Fruit fly (Drosophila melanogaster): ENCODE data around the gene mRpL55.
A peak's percentile ranks its signal among the peaks of the same experiment; 100 is the strongest.

mRpL55 gene

dm6 chr3R:19105821-19106220 lies 11.1 kb upstream of the mRpL55 start:
- no peak for TF ChIP-seq sage (GFP tag; optimal IDR thresholded peaks at IDR 0.05)
- no peak for TF ChIP-seq sv (GFP tag; optimal IDR thresholded peaks at IDR 0.05)
- TF ChIP-seq lola (GFP tag; optimal IDR thresholded peaks at IDR 0.05), result no peak
- TF ChIP-seq woc (GFP tag; optimal IDR thresholded peaks at IDR 0.05), result no peak
- TF ChIP-seq rgr (GFP tag; optimal IDR thresholded peaks at IDR 0.05), result peak; percentile 24
- peak; percentile 27 for TF ChIP-seq h (GFP tag; optimal IDR thresholded peaks at IDR 0.05)
- no peak for TF ChIP-seq Abd-B (GFP tag; optimal IDR thresholded peaks at IDR 0.05)
- TF ChIP-seq dmrt93B (GFP tag; optimal IDR thresholded peaks at IDR 0.05), result no peak
- no peak for TF ChIP-seq Jra (GFP tag; optimal IDR thresholded peaks at IDR 0.05)
- no peak for TF ChIP-seq GATAd (GFP tag; optimal IDR thresholded peaks at IDR 0.05)
- no peak for TF ChIP-seq Vsx2 (GFP tag; optimal IDR thresholded peaks at IDR 0.05; ENCODE audit: partially characterized antibody)
- peak; percentile 51 for TF ChIP-seq fru (GFP tag; optimal IDR thresholded peaks at IDR 0.05)
- TF ChIP-seq HLH106 (tag; optimal IDR thresholded peaks at IDR 0.05), result peak; percentile 30
- TF ChIP-seq Sp1 (GFP tag; optimal IDR thresholded peaks at IDR 0.05), result peak; percentile 16
- TF ChIP-seq brk (GFP tag; optimal IDR thresholded peaks at IDR 0.05), result no peak
- peak; percentile 5 for TF ChIP-seq Hnf4 (GFP tag; optimal IDR thresholded peaks at IDR 0.05)
- no peak for TF ChIP-seq dsf (GFP tag; optimal IDR thresholded peaks at IDR 0.05; ENCODE audit: borderline replicate concordance)
- no peak for TF ChIP-seq dl (GFP tag; optimal IDR thresholded peaks at IDR 0.05; ENCODE audit: insufficient read depth in 1 of 2, partially characterized antibody in 2 of 2)
- TF ChIP-seq Mio (GFP tag; optimal IDR thresholded peaks at IDR 0.05), result no peak
- TF ChIP-seq Myc (optimal IDR thresholded peaks at IDR 0.05), result no peak
- TF ChIP-seq CG9705 (GFP tag; optimal IDR thresholded peaks at IDR 0.05), result no peak
- TF ChIP-seq N (GFP tag; optimal IDR thresholded peaks at IDR 0.05), result no peak
- TF ChIP-seq pan (optimal IDR thresholded peaks at IDR 0.05), result no peak
- no peak for TF ChIP-seq CrebA (GFP tag; optimal IDR thresholded peaks at IDR 0.05; ENCODE audit: borderline replicate concordance)
- TF ChIP-seq foxo (GFP tag; optimal IDR thresholded peaks at IDR 0.05), result peak in 1 of 2 experiments; percentile 15
- TF ChIP-seq Rel (GFP tag; optimal IDR thresholded peaks at IDR 0.05), result no peak
- no peak for TF ChIP-seq Rel (tag; optimal IDR thresholded peaks at IDR 0.05)
- TF ChIP-seq Dfd (GFP tag; optimal IDR thresholded peaks at IDR 0.05), result no peak
- no peak for TF ChIP-seq Dif (GFP tag; optimal IDR thresholded peaks at IDR 0.05; ENCODE audit: partially characterized antibody)
- TF ChIP-seq CG32264 (GFP tag; optimal IDR thresholded peaks at IDR 0.05), result no peak
- TF ChIP-seq psq (GFP tag; optimal IDR thresholded peaks at IDR 0.05), result no peak
- TF ChIP-seq OdsH (GFP tag; optimal IDR thresholded peaks at IDR 0.05), result peak; percentile 30
- peak; percentile 7 for TF ChIP-seq br (GFP tag; optimal IDR thresholded peaks at IDR 0.05)
- TF ChIP-seq Hr83 (GFP tag; optimal IDR thresholded peaks at IDR 0.05; ENCODE audit: poor library complexity, severe bottlenecking), result no peak
- no peak for TF ChIP-seq tai (GFP tag; optimal IDR thresholded peaks at IDR 0.05)
- no peak for TF ChIP-seq usp (GFP tag; optimal IDR thresholded peaks at IDR 0.05)
- no peak for TF ChIP-seq Hr78 (GFP tag; optimal IDR thresholded peaks at IDR 0.05)
- TF ChIP-seq ey (GFP tag; optimal IDR thresholded peaks at IDR 0.05), result peak; percentile 32
- no peak for TF ChIP-seq jim (GFP tag; optimal IDR thresholded peaks at IDR 0.05)

- no peak for TF ChIP-seq h (GFP tag; optimal IDR thresholded peaks at IDR 0.05)
- peak; percentile 6 for TF ChIP-seq rgr (GFP tag; optimal IDR thresholded peaks at IDR 0.05)
- no peak for TF ChIP-seq dsf (GFP tag; optimal IDR thresholded peaks at IDR 0.05; ENCODE audit: borderline replicate concordance)
- TF ChIP-seq ey (GFP tag; optimal IDR thresholded peaks at IDR 0.05), result peak; percentile 30
- peak in 1 of 2 experiments; percentile 27 for TF ChIP-seq foxo (GFP tag; optimal IDR thresholded peaks at IDR 0.05)
- TF ChIP-seq tai (GFP tag; optimal IDR thresholded peaks at IDR 0.05), result no peak
- TF ChIP-seq dmrt93B (GFP tag; optimal IDR thresholded peaks at IDR 0.05), result no peak
- TF ChIP-seq Hnf4 (GFP tag; optimal IDR thresholded peaks at IDR 0.05), result peak; percentile 18
Measured at dm6 chr3R:19104123-19104522, 9.4 kb upstream of the mRpL55 start.

dm6 chr3R:19103189-19103588 lies 8.5 kb upstream of the mRpL55 start:
- no peak for TF ChIP-seq h (GFP tag; optimal IDR thresholded peaks at IDR 0.05)
- TF ChIP-seq Myc (optimal IDR thresholded peaks at IDR 0.05), result no peak
- no peak for TF ChIP-seq CG9705 (GFP tag; optimal IDR thresholded peaks at IDR 0.05)
- no peak for TF ChIP-seq Dif (GFP tag; optimal IDR thresholded peaks at IDR 0.05; ENCODE audit: partially characterized antibody)
- no peak for TF ChIP-seq fru (GFP tag; optimal IDR thresholded peaks at IDR 0.05)
- TF ChIP-seq Sp1 (GFP tag; optimal IDR thresholded peaks at IDR 0.05), result no peak
- no peak for TF ChIP-seq dmrt93B (GFP tag; optimal IDR thresholded peaks at IDR 0.05)
- TF ChIP-seq rgr (GFP tag; optimal IDR thresholded peaks at IDR 0.05), result no peak
